Fruit fly (Drosophila melanogaster): Measurements from ENCODE around the gene CG42464.
A peak's percentile ranks its signal among the peaks of the same experiment; 100 is the strongest.

The CG42464 gene

dm6 chr2L:3703260-3703659 is 4.0 kb downstream of the CG42464 start, which contains the start of gene CG2816 (continued):
- TF ChIP-seq tgo (GFP tag; IDR thresholded peaks at IDR 0.05) (peak; percentile 78), CG3838 (GFP tag; optimal IDR thresholded peaks at IDR 0.05) (no peak), CG2889 (GFP tag; IDR thresholded peaks at IDR 0.05) (peak; percentile 76; the same call in 2 of the 3 replicates), Dref (GFP tag; IDR thresholded peaks at IDR 0.05) (0 out of 2 replicates have a peak, but pooled peaks have one; percentile 25), wor (GFP tag; IDR thresholded peaks at IDR 0.05) (no peak), CG15073 (GFP tag; optimal IDR thresholded peaks at IDR 0.05) (no peak), cad (GFP tag; optimal IDR thresholded peaks at IDR 0.05) (no peak), CG6791 (GFP tag; IDR thresholded peaks at IDR 0.05; ENCODE audit: partially characterized antibody) (no peak), NC2β (GFP tag; optimal IDR thresholded peaks at IDR 0.05) (no peak), da (GFP tag; optimal IDR thresholded peaks at IDR 0.05) (no peak), tup (GFP tag; optimal IDR thresholded peaks at IDR 0.05) (no peak), stwl (tag; optimal IDR thresholded peaks at IDR 0.05) (no peak), sisA (GFP tag; IDR thresholded peaks at IDR 0.05) (no peak), vnd (GFP tag; IDR thresholded peaks at IDR 0.05; ENCODE audit: partially characterized antibody) (no peak), schlank (tag; optimal IDR thresholded peaks at IDR 0.05) (peak; percentile 68), ssp (GFP tag; IDR thresholded peaks at IDR 0.05) (no peak), CG8765 (GFP tag; IDR thresholded peaks at IDR 0.05) (no peak), hbn (GFP tag; IDR thresholded peaks at IDR 0.05; ENCODE audit: partially characterized antibody) (no peak), chif (GFP tag; optimal IDR thresholded peaks at IDR 0.05) (peak; percentile 11 to 75), Deaf1 (tag; optimal IDR thresholded peaks at IDR 0.05) (no peak), Chrac-16 (GFP tag; optimal IDR thresholded peaks at IDR 0.05) (peak; percentile 60), CG31224 (GFP tag; IDR thresholded peaks at IDR 0.05) (no peak), CG10147 (GFP tag; optimal IDR thresholded peaks at IDR 0.05) (no peak), GATAe (GFP tag; conservative IDR thresholded peaks at IDR 0.05) (no peak), CG13296 (GFP tag; optimal IDR thresholded peaks at IDR 0.05) (peak; percentile 38), CG18599 (GFP tag; optimal IDR thresholded peaks at IDR 0.05) (peak; percentile 61), CG12769 (tag; optimal IDR thresholded peaks at IDR 0.05) (peak; percentile 95), CG10565 (GFP tag; optimal IDR thresholded peaks at IDR 0.05) (no peak), Bteb2 (GFP tag; optimal IDR thresholded peaks at IDR 0.05) (no peak), fd102C (GFP tag; optimal IDR thresholded peaks at IDR 0.05) (no peak), CG3281 (GFP tag; optimal IDR thresholded peaks at IDR 0.05) (peak; percentile 55), ase (GFP tag; IDR thresholded peaks at IDR 0.05) (peak; percentile 71; the same call in 2 of the 3 replicates), Aef1 (GFP tag; IDR thresholded peaks at IDR 0.05) (peak; percentile 60; the same call in 2 of the 3 replicates), CG10366 (GFP tag; IDR thresholded peaks at IDR 0.05) (peak; percentile 49; the same call in 1 of the 2 replicates), unpg (GFP tag; optimal IDR thresholded peaks at IDR 0.05) (peak; percentile 55), CG9727 (GFP tag; optimal IDR thresholded peaks at IDR 0.05) (no peak), HLHmδ (GFP tag; optimal IDR thresholded peaks at IDR 0.05) (no peak), CG1602 (GFP tag; optimal IDR thresholded peaks at IDR 0.05) (no peak), zf30C (GFP tag; optimal IDR thresholded peaks at IDR 0.05) (no peak), ham (GFP tag; IDR thresholded peaks at IDR 0.05) (peak; percentile 23; the same call in 1 of the 2 replicates), CG6175 (GFP tag; IDR thresholded peaks at IDR 0.05) (no peak), lov (optimal IDR thresholded peaks at IDR 0.05) (no peak), lov (GFP tag; IDR thresholded peaks at IDR 0.05) (no peak; the same call in 2 of the 3 replicates), gce (GFP tag; IDR thresholded peaks at IDR 0.05) (peak; percentile 27; the same call in 1 of the 3 replicates), sd (tag; optimal IDR thresholded peaks at IDR 0.05) (peak; percentile 61), Gsc (GFP tag; IDR thresholded peaks at IDR 0.05) (no peak), mld (GFP tag; IDR thresholded peaks at IDR 0.05; ENCODE audit: partially characterized antibody) (no peak), D19B (GFP tag; optimal IDR thresholded peaks at IDR 0.05) (peak; percentile 27), CG11247 (GFP tag; IDR thresholded peaks at IDR 0.05) (peak; percentile 89), ftz-f1 (GFP tag; optimal IDR thresholded peaks at IDR 0.05) (peak; percentile 35), onecut (GFP tag; IDR thresholded peaks at IDR 0.05) (no peak), CG1647 (GFP tag; optimal IDR thresholded peaks at IDR 0.05) (no peak)

Data from whole organism, embryonic.